Worm (Caenorhabditis elegans) whole organism, dauer: ENCODE data around the gene cdc-73.

Experiments used
- unc-62 ChIP-seq: sonication (generic microtip); optimal IDR thresholded peaks from 2 replicates; lab custom pipeline; 2017; ENCODE audit warnings: missing biosample characterization, missing genetic modification reagents, missing genetic modification characterization

cdc-73 gene

ce11 chrIV:4052274-4052673 lies 9.9 kb downstream of the cdc-73 start:
- TF ChIP-seq unc-62 (GFP tag; lab: Kevin White, UChicago), result no peak

ce11 chrIV:4053405-4053804 lies 11.0 kb downstream of the cdc-73 start:
- no peak for TF ChIP-seq unc-62 (GFP tag; lab: Kevin White, UChicago)

- no peak for TF ChIP-seq unc-62 (GFP tag; lab: Kevin White, UChicago)
Measured at ce11 chrIV:4055297-4055696, 12.9 kb downstream of the cdc-73 start.

ce11 chrIV:4063573-4063972 lies 21.2 kb downstream of the cdc-73 start, which contains the start of gene ilys-6:
Gene ilys-6, minus strand, starts transcription at chrIV:4063673.
- TF ChIP-seq unc-62 (GFP tag; lab: Kevin White, UChicago), result no peak

ce11 chrIV:4067336-4067735 lies 25.0 kb downstream of the cdc-73 start:
- no peak for TF ChIP-seq unc-62 (GFP tag; lab: Kevin White, UChicago)

ce11 chrIV:4068480-4068879 lies 26.1 kb downstream of the cdc-73 start, which contains the start of gene fbxb-55:
Gene fbxb-55, plus strand, starts transcription at chrIV:4068780.
- TF ChIP-seq unc-62 (GFP tag; lab: Kevin White, UChicago), result no peak

ce11 chrIV:4070810-4071209 lies 28.4 kb downstream of the cdc-73 start:
- TF ChIP-seq unc-62 (GFP tag; lab: Kevin White, UChicago), result no peak

- TF ChIP-seq unc-62 (GFP tag; lab: Kevin White, UChicago), result no peak
Measured at ce11 chrIV:4072027-4072426, 29.7 kb downstream of the cdc-73 start, which contains the start of gene pqn-75. Gene pqn-75, plus strand, starts transcription at chrIV:4072327.

- no peak for TF ChIP-seq unc-62 (GFP tag; lab: Kevin White, UChicago)
Measured at ce11 chrIV:4074610-4075009, 32.2 kb downstream of the cdc-73 start, which contains the start of gene W03D2.9. Gene W03D2.9, minus strand, starts transcription at chrIV:4074710.

ce11 chrIV:4076690-4077295 lies 34.4 kb downstream of the cdc-73 start:
- no peak for TF ChIP-seq unc-62 (GFP tag; lab: Kevin White, UChicago)

- TF ChIP-seq unc-62 (GFP tag; lab: Kevin White, UChicago), result no peak
Measured at ce11 chrIV:4078901-4079300, 36.5 kb downstream of the cdc-73 start, which contains the start of gene C35B1.8. Gene C35B1.8, minus strand, starts transcription at chrIV:4079001.

- no peak for TF ChIP-seq unc-62 (GFP tag; lab: Kevin White, UChicago)
Measured at ce11 chrIV:4079514-4079913, 37.1 kb downstream of the cdc-73 start, which contains the start of gene C35B1.4. Gene C35B1.4, plus strand, starts transcription at chrIV:4079814.

- no peak for TF ChIP-seq unc-62 (GFP tag; lab: Kevin White, UChicago)
Measured at ce11 chrIV:4080846-4081245, 38.5 kb downstream of the cdc-73 start, which contains the start of the genes C35B1.9 and C35B1.3. Gene C35B1.9, minus strand, starts transcription at chrIV:4080946. Gene C35B1.3, plus strand, starts transcription at chrIV:4081151.

- TF ChIP-seq unc-62 (GFP tag; lab: Kevin White, UChicago), result no peak
Measured at ce11 chrIV:4082599-4082998, 40.2 kb downstream of the cdc-73 start.

ce11 chrIV:4083094-4083493 lies 40.7 kb downstream of the cdc-73 start:
- no peak for TF ChIP-seq unc-62 (GFP tag; lab: Kevin White, UChicago)

- TF ChIP-seq unc-62 (GFP tag; lab: Kevin White, UChicago), result no peak
Measured at ce11 chrIV:4084109-4084508, 41.7 kb downstream of the cdc-73 start, which contains the start of gene C35B1.5. Gene C35B1.5, minus strand, starts transcription at chrIV:4084209.

- no peak for TF ChIP-seq unc-62 (GFP tag; lab: Kevin White, UChicago)
Measured at ce11 chrIV:4085022-4085421, 42.6 kb downstream of the cdc-73 start.
